Worm (Caenorhabditis elegans): ENCODE data around the gene sma-10.

DNA sequence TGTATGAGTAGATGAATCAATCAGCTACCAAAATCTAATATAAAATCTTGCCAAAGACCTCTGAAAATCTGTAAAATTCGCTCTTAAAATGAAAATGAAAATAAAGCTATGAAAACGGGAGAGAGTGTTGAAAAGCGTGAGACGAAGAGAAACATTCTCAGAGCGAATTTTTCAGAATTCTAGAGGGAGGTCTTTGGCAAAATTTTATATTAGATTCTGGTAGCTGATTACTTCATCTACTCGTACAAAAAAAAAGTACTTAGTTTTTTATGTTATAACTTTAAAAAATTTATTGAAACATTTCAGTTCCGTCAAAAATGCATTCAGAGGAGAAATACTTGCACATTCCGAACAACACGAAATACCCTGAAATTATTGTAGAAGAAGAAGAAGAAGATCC is 50.5 kb downstream of the sma-10 start, which contains the start of gene drl-1:
- no peak for TF ChIP-seq med-1 (GFP tag; optimal IDR thresholded peaks at IDR 0.05; ENCODE audit: insufficient read depth)
- TF ChIP-seq ref-1 (GFP tag; conservative IDR thresholded peaks at IDR 0.05), result no peak
- TF ChIP-seq flt-1 (GFP tag; IDR thresholded peaks at IDR 0.05), result no peak

All from whole organism, midembryonic.